Worm (Caenorhabditis elegans) whole organism, young adult: ENCODE results near the gene cima-1.

ENCODE experiments used
- B0261.1 ChIP-seq: sonication (generic microtip); optimal IDR thresholded peaks from 2 replicates; lab custom pipeline; 2016; ENCODE audit warnings: mild to moderate bottlenecking, missing genetic modification characterization, moderate library complexity, missing compliant biosample characterization
- B0336.3 ChIP-seq: fragments of 200-800 bp; sonication (Bioruptor generic); IDR thresholded peaks from 2 replicates; pipeline ENCODE4 v1.3.6; 2022; ENCODE audit warnings: missing genetic modification characterization, missing compliant biosample characterization
- D2030.7 ChIP-seq: fragments of 200-800 bp; sonication (Bioruptor generic); IDR thresholded peaks from 2 replicates; pipeline ENCODE4 v1.3.6; 2022; ENCODE audit warnings: missing genetic modification reagents, missing genetic modification characterization, missing compliant biosample characterization
- F23B12.7 ChIP-seq: sonication (generic microtip); optimal IDR thresholded peaks from 2 replicates; lab custom pipeline; 2017; ENCODE audit warnings: missing genetic modification characterization, mild to moderate bottlenecking, missing compliant biosample characterization, antibody characterized with exemption, moderate library complexity; ENCODE audit not compliant: insufficient read depth
- F55B11.4 ChIP-seq: sonication (generic microtip); optimal IDR thresholded peaks from 2 replicates; lab custom pipeline; 2016; ENCODE audit warnings: missing compliant biosample characterization, missing genetic modification characterization, borderline replicate concordance; ENCODE audit not compliant: insufficient read depth
- F57A8.1 ChIP-seq: fragments of 200-800 bp; sonication (Bioruptor generic); optimal IDR thresholded peaks from 2 replicates; lab custom pipeline; 2018; ENCODE audit warnings: mild to moderate bottlenecking, missing genetic modification characterization, moderate library complexity, missing compliant biosample characterization
- ZK185.1 ChIP-seq: sonication (generic microtip); optimal IDR thresholded peaks from 2 replicates; lab custom pipeline; 2016; ENCODE audit warnings: mild to moderate bottlenecking, missing genetic modification characterization, missing compliant biosample characterization; ENCODE audit not compliant: poor library complexity, severe bottlenecking
- attf-5 ChIP-seq: fragments of 200-800 bp; sonication (Bioruptor generic); optimal IDR thresholded peaks from 2 replicates; lab custom pipeline; 2018; ENCODE audit warnings: mild to moderate bottlenecking, missing genetic modification characterization, missing compliant biosample characterization
- cebp-1 ChIP-seq, 2 experiments: fragments of 200-800 bp in 1 of 2; sonication (Bioruptor generic) in 1 of 2; sonication (generic microtip) in 1 of 2; IDR thresholded peaks in 1 of 2; optimal IDR thresholded peaks in 1 of 2; 2 replicates each; pipeline versions ENCODE4 v1.3.6 to Lab custom; 2017 to 2022; ENCODE audit warnings: missing compliant biosample characterization in 2 of 2, missing genetic modification characterization in 2 of 2, mild to moderate bottlenecking in 1 of 2, missing genetic modification reagents in 1 of 2, moderate library complexity in 1 of 2
- ceh-100 ChIP-seq: fragments of 200-800 bp; sonication (Bioruptor generic); IDR thresholded peaks from 2 replicates; pipeline ENCODE4 v1.3.6; 2022; ENCODE audit warnings: missing genetic modification reagents, missing genetic modification characterization, missing compliant biosample characterization
- ceh-27 ChIP-seq: fragments of 200-800 bp; sonication (Bioruptor generic); optimal IDR thresholded peaks from 2 replicates; lab custom pipeline; 2018; ENCODE audit warnings: mild to moderate bottlenecking, missing genetic modification characterization, moderate library complexity, missing compliant biosample characterization
- ceh-91 ChIP-seq: fragments of 200-800 bp; sonication (Bioruptor generic); IDR thresholded peaks from 2 replicates; pipeline ENCODE4 v1.3.6; 2022; ENCODE audit warnings: missing genetic modification reagents, missing genetic modification characterization, missing compliant biosample characterization
- die-1 ChIP-seq: sonication (generic microtip); optimal IDR thresholded peaks from 2 replicates; lab custom pipeline; 2016; ENCODE audit warnings: missing genotype, mild to moderate bottlenecking, missing genetic modification characterization, missing compliant biosample characterization
- efl-1 ChIP-seq: fragments of 150-350 bp; optimal IDR thresholded peaks from 2 replicates; lab custom pipeline; 2014; ENCODE audit warnings: missing biosample characterization, missing genetic modification reagents, missing genetic modification characterization
- ets-4 ChIP-seq: fragments of 200-800 bp; sonication (Bioruptor generic); optimal IDR thresholded peaks from 2 replicates; lab custom pipeline; 2018; ENCODE audit warnings: mild to moderate bottlenecking, missing genetic modification characterization, missing compliant biosample characterization
- hmg-1.2 ChIP-seq: fragments of 200-800 bp; sonication (Bioruptor generic); IDR thresholded peaks from 2 replicates; pipeline ENCODE4 v1.3.6; 2022; ENCODE audit warnings: missing genetic modification reagents, missing genetic modification characterization, missing compliant biosample characterization
- lag-1 ChIP-seq: fragments of 200-800 bp; sonication (Bioruptor generic); IDR thresholded peaks from 2 replicates; pipeline ENCODE4 v1.3.6; 2022; ENCODE audit warnings: missing genetic modification reagents, missing genetic modification characterization, missing compliant biosample characterization
- let-526 ChIP-seq: fragments of 200-800 bp; sonication (Bioruptor generic); IDR thresholded peaks from 2 replicates; pipeline ENCODE4 v1.3.6; 2022; ENCODE audit warnings: missing genetic modification reagents, missing genetic modification characterization, missing compliant biosample characterization
- lin-40 ChIP-seq: sonication (generic microtip); optimal IDR thresholded peaks from 2 replicates; lab custom pipeline; 2016; ENCODE audit warnings: missing genetic modification characterization, mild to moderate bottlenecking, missing compliant biosample characterization, missing genotype, missing genetic modification reagents
- lin-54 ChIP-seq: fragments of 200-800 bp; sonication (Bioruptor generic); optimal IDR thresholded peaks from 2 replicates; lab custom pipeline; 2018; ENCODE audit warnings: mild to moderate bottlenecking, missing genetic modification characterization, missing compliant biosample characterization
- lsl-1 ChIP-seq: fragments of 200-800 bp; sonication (Bioruptor generic); optimal IDR thresholded peaks from 2 replicates; lab custom pipeline; 2018; ENCODE audit warnings: mild to moderate bottlenecking, missing genetic modification characterization, moderate library complexity, missing compliant biosample characterization
- lsy-27 ChIP-seq: sonication (generic microtip); optimal IDR thresholded peaks from 2 replicates; lab custom pipeline; 2017; ENCODE audit warnings: missing genetic modification characterization, mild to moderate bottlenecking, missing compliant biosample characterization, antibody characterized with exemption, missing genotype, borderline replicate concordance; ENCODE audit not compliant: insufficient read depth
- madf-10 ChIP-seq: sonication (generic microtip); optimal IDR thresholded peaks from 2 replicates; lab custom pipeline; 2016; ENCODE audit warnings: mild to moderate bottlenecking, missing genetic modification characterization, missing compliant biosample characterization
- mcd-1 ChIP-seq: fragments of 200-800 bp; sonication (Bioruptor generic); IDR thresholded peaks from 2 replicates; pipeline ENCODE4 v1.3.6; 2022; ENCODE audit warnings: missing genetic modification reagents, missing genetic modification characterization, missing compliant biosample characterization
- mel-28 ChIP-seq: sonication (generic microtip); optimal IDR thresholded peaks from 2 replicates; lab custom pipeline; 2016; ENCODE audit warnings: borderline replicate concordance, mild to moderate bottlenecking, missing genetic modification characterization, missing compliant biosample characterization
- mes-4 ChIP-seq: sonication (generic microtip); optimal IDR thresholded peaks from 2 replicates; lab custom pipeline; 2016; ENCODE audit warnings: missing genotype, missing genetic modification characterization, missing compliant biosample characterization
- nfya-1 ChIP-seq: sonication (generic microtip); optimal IDR thresholded peaks from 2 replicates; lab custom pipeline; 2017; ENCODE audit warnings: antibody characterized with exemption, missing compliant biosample characterization, missing genetic modification characterization, borderline replicate concordance; ENCODE audit not compliant: insufficient read depth
- nhr-80 ChIP-seq: sonication (generic microtip); optimal IDR thresholded peaks from 2 replicates; lab custom pipeline; 2016; ENCODE audit warnings: missing genetic modification characterization, missing compliant biosample characterization
- sdz-38 ChIP-seq: sonication (generic microtip); optimal IDR thresholded peaks from 2 replicates; lab custom pipeline; 2016; ENCODE audit warnings: missing genotype, missing genetic modification characterization, missing compliant biosample characterization
- snpc-1.3 ChIP-seq: sonication (generic microtip); optimal IDR thresholded peaks from 2 replicates; lab custom pipeline; 2017; ENCODE audit warnings: missing genetic modification characterization, mild to moderate bottlenecking, missing compliant biosample characterization, antibody characterized with exemption, moderate library complexity, missing genotype, missing genetic modification reagents; ENCODE audit not compliant: insufficient read depth
- snpc-3.4 ChIP-seq: sonication (generic microtip); optimal IDR thresholded peaks from 2 replicates; lab custom pipeline; 2017; ENCODE audit warnings: missing genetic modification characterization, mild to moderate bottlenecking, missing compliant biosample characterization, antibody characterized with exemption, moderate library complexity, missing genotype, missing genetic modification reagents
- snpc-4 ChIP-seq, 5 experiments: fragments of 150-350 bp in 1 of 5; sonication (generic microtip) in 4 of 5; optimal IDR thresholded peaks; 2 replicates each; lab custom pipeline; 2014 to 2018; ENCODE audit warnings: missing genetic modification characterization in 5 of 5, missing biosample characterization in 3 of 5, antibody characterized with exemption in 2 of 5, mild to moderate bottlenecking in 2 of 5, missing compliant biosample characterization in 2 of 5, missing genotype in 2 of 5, moderate library complexity in 2 of 5, missing genetic modification reagents in 1 of 5
- somi-1 ChIP-seq: fragments of 200-800 bp; sonication (Bioruptor generic); optimal IDR thresholded peaks from 2 replicates; lab custom pipeline; 2018; ENCODE audit warnings: mild to moderate bottlenecking, missing genetic modification characterization, missing compliant biosample characterization
- tbp1 ChIP-seq: fragments of 200-800 bp; sonication (Bioruptor generic); optimal IDR thresholded peaks from 2 replicates; lab custom pipeline; 2018; ENCODE audit warnings: mild to moderate bottlenecking, missing genetic modification characterization, missing compliant biosample characterization
- ztf-18 ChIP-seq: sonication (generic microtip); optimal IDR thresholded peaks from 2 replicates; lab custom pipeline; 2016; ENCODE audit warnings: missing genotype, mild to moderate bottlenecking, missing genetic modification characterization, missing compliant biosample characterization
- ztf-25 ChIP-seq: fragments of 200-800 bp; sonication (Bioruptor generic); IDR thresholded peaks from 2 replicates; pipeline ENCODE4 v1.3.6; 2022; ENCODE audit warnings: missing genetic modification reagents, missing genetic modification characterization, missing compliant biosample characterization
- ztf-28 ChIP-seq: fragments of 200-800 bp; sonication (Bioruptor generic); IDR thresholded peaks from 2 replicates; pipeline ENCODE4 v1.3.6; 2022; ENCODE audit warnings: missing genetic modification reagents, missing genetic modification characterization, missing compliant biosample characterization

cima-1 gene

ce11 chrIV:7654212-7654778, 3.0 kb downstream of the cima-1 start, which contains the start of gene nrde-4:
Gene nrde-4 (minus strand): TSS chrIV:7654262.
- TF ChIP-seq lsy-27 (tag; lab: Kevin White, UChicago) (peak; percentile 31), lag-1 (no peak), D2030.7 (GFP tag; lab: Robert Waterston, UW) (peak; percentile 40; the same call in 1 of the 2 replicates), tbp1 (GFP tag; lab: Kevin White, UChicago) (peak; percentile 26), let-526 (GFP tag; lab: Robert Waterston, UW) (no peak), F55B11.4 (tag; lab: Kevin White, UChicago) (no peak), ceh-91 (peak; percentile 28; the same call in 1 of the 2 replicates), somi-1 (GFP tag; lab: Kevin White, UChicago) (no peak), ets-4 (GFP tag; lab: Kevin White, UChicago) (no peak), attf-5 (peak; percentile 77), ztf-25 (GFP tag; lab: Robert Waterston, UW) (no peak), snpc-3.4 (tag; lab: Kevin White, UChicago) (no peak), cebp-1 (GFP tag; IDR thresholded peaks at IDR 0.05; lab: Robert Waterston, UW) (no peak), cebp-1 (tag; optimal IDR thresholded peaks at IDR 0.05; lab: Kevin White, UChicago) (peak; percentile 54), nhr-80 (tag; lab: Kevin White, UChicago) (peak; percentile 51), lin-40 (tag; lab: Kevin White, UChicago) (peak; percentile 8), snpc-4 (GFP tag; optimal IDR thresholded peaks at IDR 0.05; lab: Kevin White, UChicago) (no peak), snpc-4 (tag; optimal IDR thresholded peaks at IDR 0.05; lab: Kevin White, UChicago) (peak in 3 of 4 experiments; percentile 15 to 56 (median 52)), ztf-28 (GFP tag; lab: Robert Waterston, UW) (no peak), hmg-1.2 (GFP tag; lab: Robert Waterston, UW) (peak; percentile 31; the same call in 1 of the 2 replicates), nfya-1 (tag; lab: Kevin White, UChicago) (no peak), B0336.3 (GFP tag; lab: Robert Waterston, UW) (no peak), ceh-100 (GFP tag; lab: Robert Waterston, UW) (peak; percentile 96), B0261.1 (tag; lab: Kevin White, UChicago) (no peak), F23B12.7 (tag; lab: Kevin White, UChicago) (peak; percentile 83), mel-28 (tag; lab: Kevin White, UChicago) (no peak), mcd-1 (GFP tag; lab: Robert Waterston, UW) (peak; percentile 95), snpc-1.3 (tag; lab: Kevin White, UChicago) (peak; percentile 3), efl-1 (peak; percentile 20), F57A8.1 (GFP tag; lab: Kevin White, UChicago) (no peak), die-1 (tag; lab: Kevin White, UChicago) (no peak), sdz-38 (tag; lab: Kevin White, UChicago) (no peak), lin-54 (GFP tag; lab: Kevin White, UChicago) (peak; percentile 56), ZK185.1 (tag; lab: Kevin White, UChicago) (peak; percentile 34), ceh-27 (GFP tag; lab: Kevin White, UChicago) (peak; percentile 19), mes-4 (tag; lab: Kevin White, UChicago) (no peak), ztf-18 (tag; lab: Kevin White, UChicago) (peak; percentile 12), madf-10 (peak; percentile 15), lsl-1 (peak; percentile 29)
